Worm (Caenorhabditis elegans) whole organism, midembryonic: Measurements from ENCODE around the gene irg-8.

Experiments
- T22C8.4 ChIP-seq: fragments of 200-800 bp; sonication (Bioruptor generic); IDR thresholded peaks from 2 replicates; pipeline ENCODE4 v1.3.6; 2022; ENCODE audit warnings: missing genetic modification characterization, missing compliant biosample characterization
- cog-1 ChIP-seq: sonication (generic microtip); optimal IDR thresholded peaks from 2 replicates; lab custom pipeline; 2016; ENCODE audit warnings: missing genetic modification characterization, missing compliant biosample characterization
- flt-1 ChIP-seq: fragments of 200-800 bp; sonication (Bioruptor generic); IDR thresholded peaks from 2 replicates; pipeline ENCODE4 v1.3.6; 2022; ENCODE audit warnings: missing genetic modification characterization, missing compliant biosample characterization
- klf-2 ChIP-seq: fragments of 200-800 bp; sonication (Bioruptor generic); conservative IDR thresholded peaks from 2 replicates; pipeline ENCODE4 v1.3.6; 2022; ENCODE audit warnings: missing genetic modification reagents, missing genetic modification characterization, missing compliant biosample characterization
- med-1 ChIP-seq: sonication (generic microtip); optimal IDR thresholded peaks from 2 replicates; lab custom pipeline; 2017; ENCODE audit warnings: missing genetic modification characterization, mild to moderate bottlenecking, missing compliant biosample characterization, antibody characterized with exemption, missing genetic modification reagents; ENCODE audit not compliant: insufficient read depth
- ref-1 ChIP-seq: fragments of 200-800 bp; sonication (Bioruptor generic); conservative IDR thresholded peaks from 2 replicates; pipeline ENCODE4 v1.3.6; 2022; ENCODE audit warnings: missing genetic modification reagents, missing genetic modification characterization, missing compliant biosample characterization
- tab-1 ChIP-seq: fragments of 200-800 bp; sonication (Bioruptor generic); IDR thresholded peaks from 2 replicates; pipeline ENCODE4 v1.3.6; 2022; ENCODE audit warnings: missing genetic modification characterization, missing compliant biosample characterization
- ztf-23 ChIP-seq: fragments of 200-800 bp; sonication (Bioruptor generic); IDR thresholded peaks from 2 replicates; pipeline ENCODE4 v1.3.6; 2022; ENCODE audit warnings: missing genetic modification reagents, missing genetic modification characterization, missing compliant biosample characterization
- ztf-29 ChIP-seq: fragments of 200-800 bp; sonication (Bioruptor generic); IDR thresholded peaks from 2 replicates; pipeline ENCODE4 v1.3.6; 2022; ENCODE audit warnings: missing genetic modification reagents, missing genetic modification characterization, missing compliant biosample characterization

irg-8 gene

DNA sequence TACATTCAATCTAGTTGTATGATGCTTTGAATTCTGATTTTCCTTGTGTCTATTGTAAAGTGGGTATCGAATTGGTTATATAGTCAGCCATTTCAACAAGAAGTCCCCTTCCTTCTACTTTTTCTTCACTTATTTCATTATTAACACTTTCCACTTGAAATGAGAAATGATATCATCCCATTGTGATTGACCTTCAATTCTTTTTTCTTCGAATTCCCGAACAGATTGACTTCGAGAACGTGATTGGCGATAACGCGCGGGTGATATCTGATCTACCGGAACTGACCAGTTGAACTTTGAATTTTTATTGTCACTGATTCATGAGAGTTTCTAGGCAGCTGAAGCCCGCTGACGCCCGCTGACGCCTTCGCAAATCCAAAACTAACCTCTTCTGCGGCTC, 39.3 kb downstream of the irg-8 start:
- TF ChIP-seq ztf-29 (GFP tag; lab: Robert Waterston, UW) (no peak), ztf-23 (GFP tag; lab: Robert Waterston, UW) (no peak), klf-2 (no peak), flt-1 (GFP tag; lab: Robert Waterston, UW) (no peak), T22C8.4 (GFP tag; lab: Robert Waterston, UW) (no peak), tab-1 (GFP tag; lab: Robert Waterston, UW) (no peak), cog-1 (no peak), med-1 (GFP tag; lab: Kevin White, UChicago) (no peak), ref-1 (GFP tag; lab: Robert Waterston, UW) (no peak)

DNA sequence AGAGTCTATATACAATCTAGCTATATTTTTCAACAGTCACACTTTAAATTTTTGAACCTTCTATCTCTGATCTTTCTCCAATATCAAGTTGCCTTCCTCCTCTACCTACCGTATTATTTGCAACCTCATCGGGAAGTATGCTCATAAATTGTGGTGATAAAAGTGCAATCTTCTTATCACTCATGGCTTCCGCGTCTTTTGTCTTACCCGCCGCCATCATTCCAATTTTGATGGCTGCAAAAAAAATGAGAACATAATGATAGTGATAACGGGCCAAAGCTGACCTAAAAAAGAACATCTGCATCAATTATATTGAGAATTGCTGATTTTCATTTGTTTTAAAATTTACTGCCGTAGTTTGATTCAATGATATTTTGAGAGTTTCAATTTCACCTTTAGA, 40.7 kb downstream of the irg-8 start:
- TF ChIP-seq cog-1 (no peak), med-1 (GFP tag; lab: Kevin White, UChicago) (no peak)

DNA sequence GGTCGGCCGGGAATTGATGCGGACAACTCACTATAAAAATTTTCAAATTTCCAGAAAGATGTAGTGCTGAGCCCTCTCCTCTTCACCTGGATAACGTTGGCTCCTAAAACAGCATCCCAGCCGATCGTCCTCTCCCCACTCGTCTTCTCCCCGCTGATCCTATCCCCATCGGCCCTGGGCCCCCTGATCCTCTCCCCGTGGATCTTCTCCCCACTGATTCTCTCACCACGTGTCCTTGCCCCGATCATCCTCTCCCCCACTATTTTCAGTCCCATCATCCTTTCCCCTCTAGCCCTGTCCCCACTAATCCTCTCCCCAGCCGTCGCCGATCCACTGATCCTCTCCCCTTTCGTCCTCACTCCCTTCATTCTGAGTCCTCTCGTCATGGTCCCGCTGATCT, 44.3 kb downstream of the irg-8 start:
- TF ChIP-seq tab-1 (GFP tag; lab: Robert Waterston, UW) (no peak), flt-1 (GFP tag; lab: Robert Waterston, UW) (0 out of 2 replicates have a peak, but pooled peaks have one; percentile 31)

DNA sequence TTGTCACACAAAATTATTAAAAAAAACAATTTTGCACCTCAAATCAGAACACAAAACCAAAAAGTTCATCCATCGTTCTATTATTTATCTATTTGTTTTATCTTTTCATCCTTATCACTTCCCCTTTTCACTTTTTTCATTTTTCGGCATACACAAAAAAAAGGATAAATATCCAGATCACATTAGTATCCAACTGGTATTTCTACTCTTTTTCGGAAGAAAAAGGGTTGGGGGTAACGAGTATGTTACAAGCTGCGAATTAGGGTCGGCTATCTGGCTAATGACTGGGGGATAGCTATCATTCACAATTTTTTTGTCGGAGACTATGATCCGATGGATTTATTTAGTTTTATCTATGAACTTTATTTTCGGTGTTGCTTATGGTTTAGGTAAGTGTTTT, 47.5 kb downstream of the irg-8 start, which contains the start of gene mltn-7:
Gene mltn-7, plus strand, starts transcription at position 301 of the 400 bp plus-strand sequence.
- TF ChIP-seq ztf-29 (GFP tag; lab: Robert Waterston, UW) (no peak), flt-1 (GFP tag; lab: Robert Waterston, UW) (no peak), med-1 (GFP tag; lab: Kevin White, UChicago) (no peak), tab-1 (GFP tag; lab: Robert Waterston, UW) (no peak), ref-1 (GFP tag; lab: Robert Waterston, UW) (no peak), cog-1 (no peak), T22C8.4 (GFP tag; lab: Robert Waterston, UW) (no peak), klf-2 (no peak), ztf-23 (GFP tag; lab: Robert Waterston, UW) (no peak)
